Fruit fly (Drosophila melanogaster): ENCODE results near the gene CG42692.
A peak's percentile ranks its signal among the peaks of the same experiment; 100 is the strongest.

Gene CG42692

dm6 chr2L:14047170-14047632 is 39.3 kb downstream of the CG42692 start, which contains the start of gene NimC4 (continued):
- TF ChIP-seq bbx (GFP tag; IDR thresholded peaks at IDR 0.05; ENCODE audit: partially characterized antibody) (no peak), Xrp1 (GFP tag; IDR thresholded peaks at IDR 0.05) (peak; percentile 96), Max (GFP tag; optimal IDR thresholded peaks at IDR 0.05) (peak; percentile 67), Xbp1 (GFP tag; optimal IDR thresholded peaks at IDR 0.05) (peak; percentile 78), CG9932 (GFP tag; IDR thresholded peaks at IDR 0.05) (no peak), CG34224 (GFP tag; IDR thresholded peaks at IDR 0.05; ENCODE audit: partially characterized antibody) (no peak), jing (GFP tag; optimal IDR thresholded peaks at IDR 0.05) (peak; percentile 51), dpn (GFP tag; optimal IDR thresholded peaks at IDR 0.05) (peak; percentile 58 to 72), CG4404 (GFP tag; IDR thresholded peaks at IDR 0.05) (peak; percentile 99), CG14860 (GFP tag; IDR thresholded peaks at IDR 0.05; ENCODE audit: partially characterized antibody) (no peak), disco-r (GFP tag; optimal IDR thresholded peaks at IDR 0.05) (peak; percentile 59), Ets65A (GFP tag) (peak; percentile 94), CG4617 (GFP tag; optimal IDR thresholded peaks at IDR 0.05; ENCODE audit: borderline replicate concordance) (peak; percentile 35), dan (GFP tag; IDR thresholded peaks at IDR 0.05) (peak; percentile 97), Bteb2 (GFP tag; optimal IDR thresholded peaks at IDR 0.05) (no peak), Ada2b (GFP tag; IDR thresholded peaks at IDR 0.05) (no peak; the same call in 1 of the 2 replicates), Dref (GFP tag; IDR thresholded peaks at IDR 0.05) (no peak), sd (tag; optimal IDR thresholded peaks at IDR 0.05) (no peak), CG5953 (GFP tag; IDR thresholded peaks at IDR 0.05) (no peak), sqz (GFP tag; optimal IDR thresholded peaks at IDR 0.05) (peak; percentile 57), mld (GFP tag; IDR thresholded peaks at IDR 0.05; ENCODE audit: partially characterized antibody) (no peak), Dip2 (GFP tag; IDR thresholded peaks at IDR 0.05) (no peak), wdn (GFP tag; IDR thresholded peaks at IDR 0.05) (no peak), da (GFP tag; optimal IDR thresholded peaks at IDR 0.05) (peak; percentile 36), CG4707 (GFP tag; optimal IDR thresholded peaks at IDR 0.05) (peak; percentile 1), CG15696 (tag; optimal IDR thresholded peaks at IDR 0.05) (peak; percentile 99), CG11504 (tag; optimal IDR thresholded peaks at IDR 0.05) (peak; percentile 57), gem (tag; optimal IDR thresholded peaks at IDR 0.05) (peak; percentile 88), h (optimal IDR thresholded peaks at IDR 0.05) (no peak), Stat92E (GFP tag; optimal IDR thresholded peaks at IDR 0.05) (peak in 1 of 3 experiments; percentile 80), sim (GFP tag; IDR thresholded peaks at IDR 0.05) (peak; percentile 84), CG1792 (GFP tag; optimal IDR thresholded peaks at IDR 0.05) (peak; percentile 6), ind (GFP tag; optimal IDR thresholded peaks at IDR 0.05) (peak; percentile 15), CG7987 (GFP tag; optimal IDR thresholded peaks at IDR 0.05) (no peak), CG5180 (GFP tag; optimal IDR thresholded peaks at IDR 0.05) (no peak), Med (GFP tag) (peak; percentile 90), CG14965 (GFP tag; optimal IDR thresholded peaks at IDR 0.05; ENCODE audit: borderline replicate concordance) (peak; percentile 48), CG17359 (tag; optimal IDR thresholded peaks at IDR 0.05) (peak; percentile 32), E2f1 (GFP tag; IDR thresholded peaks at IDR 0.05) (0 out of 2 replicates have a peak, but pooled peaks have one; percentile 48), mirr (GFP tag; optimal IDR thresholded peaks at IDR 0.05) (no peak), ham (GFP tag; IDR thresholded peaks at IDR 0.05) (no peak), CG14014 (GFP tag; IDR thresholded peaks at IDR 0.05) (no peak), CG1647 (GFP tag; optimal IDR thresholded peaks at IDR 0.05) (peak; percentile 49), gcm (GFP tag; optimal IDR thresholded peaks at IDR 0.05) (peak; percentile 87), CG3726 (GFP tag; IDR thresholded peaks at IDR 0.05) (peak; percentile 79; the same call in 2 of the 3 replicates), CG4282 (GFP tag; optimal IDR thresholded peaks at IDR 0.05) (no peak), cas (GFP tag; IDR thresholded peaks at IDR 0.05) (no peak)
